Worm (Caenorhabditis elegans) whole organism, late embryonic: Measurements from ENCODE around the gene F18A1.1.

Experiments
- C38D4.7 ChIP-seq: fragments of 200-800 bp; sonication (Bioruptor generic); optimal IDR thresholded peaks from 2 replicates; lab custom pipeline; 2018; ENCODE audit warnings: mild to moderate bottlenecking, missing genetic modification characterization, moderate library complexity, missing compliant biosample characterization
- F13H6.1 ChIP-seq: sonication (generic microtip); optimal IDR thresholded peaks from 2 replicates; lab custom pipeline; 2016; ENCODE audit warnings: missing genetic modification characterization, missing compliant biosample characterization
- T23F11.4 ChIP-seq: fragments of 200-800 bp; sonication (Bioruptor generic); optimal IDR thresholded peaks from 2 replicates; lab custom pipeline; 2018; ENCODE audit warnings: mild to moderate bottlenecking, missing genetic modification characterization, missing compliant biosample characterization
- ahr-1 ChIP-seq: sonication (generic microtip); optimal IDR thresholded peaks from 2 replicates; lab custom pipeline; 2016; ENCODE audit warnings: missing genetic modification characterization, missing compliant biosample characterization
- ceh-19 ChIP-seq: fragments of 200-800 bp; sonication (Bioruptor generic); optimal IDR thresholded peaks from 2 replicates; lab custom pipeline; 2018; ENCODE audit warnings: mild to moderate bottlenecking, missing genetic modification characterization, missing compliant biosample characterization
- ceh-22 ChIP-seq: sonication (generic microtip); optimal IDR thresholded peaks from 2 replicates; lab custom pipeline; 2017; ENCODE audit warnings: missing biosample characterization, missing genetic modification characterization
- ceh-30 ChIP-seq: fragments of 150-350 bp; optimal IDR thresholded peaks from 2 replicates; lab custom pipeline; 2014; ENCODE audit warnings: missing biosample characterization, missing genetic modification characterization
- ceh-31 ChIP-seq: sonication (generic microtip); optimal IDR thresholded peaks from 2 replicates; lab custom pipeline; 2016; ENCODE audit warnings: missing genetic modification characterization, missing compliant biosample characterization
- ceh-45 ChIP-seq: fragments of 200-800 bp; sonication (Bioruptor generic); IDR thresholded peaks from 2 replicates; pipeline ENCODE4 v1.3.6; 2022; ENCODE audit warnings: missing genetic modification reagents, missing genetic modification characterization, missing compliant biosample characterization
- ceh-9 ChIP-seq: sonication (generic microtip); optimal IDR thresholded peaks from 2 replicates; lab custom pipeline; 2016; ENCODE audit warnings: mild to moderate bottlenecking, missing genetic modification characterization, inconsistent platforms, missing compliant biosample characterization
- eyg-1 ChIP-seq: sonication (generic microtip); optimal IDR thresholded peaks from 2 replicates; lab custom pipeline; 2016; ENCODE audit warnings: missing genotype, missing genetic modification characterization, missing compliant biosample characterization
- hlh-15 ChIP-seq: sonication (generic microtip); optimal IDR thresholded peaks from 2 replicates; lab custom pipeline; 2016; ENCODE audit warnings: missing genetic modification characterization, missing compliant biosample characterization
- lin-11 ChIP-seq: fragments of 200-800 bp; sonication (Bioruptor generic); optimal IDR thresholded peaks from 2 replicates; lab custom pipeline; 2018; ENCODE audit warnings: mild to moderate bottlenecking, missing genetic modification characterization, missing compliant biosample characterization
- madf-2 ChIP-seq: sonication (generic microtip); optimal IDR thresholded peaks from 2 replicates; lab custom pipeline; 2017; ENCODE audit warnings: missing genetic modification characterization, missing compliant biosample characterization
- nfya-1 ChIP-seq: sonication (generic microtip); optimal IDR thresholded peaks from 2 replicates; lab custom pipeline; 2017; ENCODE audit warnings: missing genetic modification characterization, mild to moderate bottlenecking, missing compliant biosample characterization, antibody characterized with exemption, moderate library complexity
- nhr-11 ChIP-seq: fragments of 150-350 bp; optimal IDR thresholded peaks from 2 replicates; lab custom pipeline; 2014; ENCODE audit warnings: missing biosample characterization, missing genetic modification characterization
- npax-4 ChIP-seq: sonication (generic microtip); optimal IDR thresholded peaks from 2 replicates; lab custom pipeline; 2016; ENCODE audit warnings: missing genetic modification characterization, missing compliant biosample characterization
- pax-1 ChIP-seq: fragments of 150-350 bp; optimal IDR thresholded peaks from 2 replicates; lab custom pipeline; 2014; ENCODE audit warnings: missing biosample characterization, missing genetic modification characterization
- pha-4 ChIP-seq: fragments of 150-350 bp; optimal IDR thresholded peaks from 2 replicates; lab custom pipeline; 2018; ENCODE audit warnings: missing biosample characterization, missing genetic modification reagents, missing genetic modification characterization
- tbx-2 ChIP-seq: sonication (generic microtip); optimal IDR thresholded peaks from 2 replicates; lab custom pipeline; 2016; ENCODE audit warnings: missing genetic modification characterization, missing compliant biosample characterization
- ttx-3 ChIP-seq: sonication (generic microtip); optimal IDR thresholded peaks from 2 replicates; lab custom pipeline; 2016; ENCODE audit warnings: missing genetic modification reagents, missing genetic modification characterization, missing compliant biosample characterization
- unc-86 ChIP-seq: sonication (generic microtip); optimal IDR thresholded peaks from 2 replicates; lab custom pipeline; 2016; ENCODE audit warnings: missing genetic modification characterization, missing compliant biosample characterization

The F18A1.1 gene

DNA sequence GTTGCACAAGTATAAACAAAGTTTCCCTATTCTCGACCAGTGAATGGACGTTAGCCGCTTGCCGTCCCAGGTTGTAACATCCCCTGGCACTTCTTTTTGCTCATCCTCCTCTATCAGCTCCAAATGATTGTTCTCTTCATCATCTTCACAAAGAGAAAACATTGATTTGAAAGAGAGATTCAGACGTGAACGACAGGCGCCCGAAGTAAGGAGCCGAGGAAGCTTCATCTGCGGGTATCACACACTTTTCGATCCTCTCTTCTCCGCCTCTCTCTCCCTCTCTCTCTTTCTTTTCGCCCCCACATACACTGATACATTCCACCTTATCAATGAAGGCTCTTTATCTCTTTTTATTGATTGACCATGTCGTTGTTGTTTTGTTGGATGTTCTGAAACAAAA, 38.1 kb downstream of the F18A1.1 start (continued):
- no peak for TF ChIP-seq lin-11 (tag; lab: Kevin White, UChicago)
- TF ChIP-seq nhr-11 (tag; lab: Kevin White, UChicago): no peak
- TF ChIP-seq pax-1: no peak
- TF ChIP-seq F13H6.1: no peak
- TF ChIP-seq, all 69 proteins: peak for 3

DNA sequence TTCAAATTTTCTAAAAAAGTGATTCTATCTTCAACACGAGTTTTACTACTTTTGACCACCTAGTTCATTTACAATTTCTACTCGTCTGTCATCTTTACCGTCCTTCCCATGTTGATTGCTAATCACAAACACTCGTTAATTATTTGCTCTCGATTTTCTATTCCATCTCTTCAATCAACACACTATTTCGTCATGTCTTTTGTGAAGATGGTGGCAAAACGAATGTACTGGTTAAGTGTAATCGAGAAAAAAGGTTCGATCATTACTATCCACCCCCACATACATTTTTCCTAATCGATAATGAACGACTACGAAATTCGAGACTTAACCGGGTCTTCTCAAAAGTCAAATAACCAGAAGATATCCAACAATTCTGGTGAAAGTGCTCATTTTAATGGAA, 39.9 kb downstream of the F18A1.1 start, which contains the start of gene cpna-2:
cpna-2 (plus strand) TSS at position 301 of the 400 bp plus-strand sequence.
- TF ChIP-seq unc-86 (no peak), npax-4 (no peak), ceh-45 (GFP tag; lab: Robert Waterston, UW) (no peak), tbx-2 (tag; lab: Kevin White, UChicago) (no peak), ceh-19 (GFP tag; lab: Kevin White, UChicago) (no peak), pax-1 (no peak), eyg-1 (tag; lab: Kevin White, UChicago) (no peak), nfya-1 (no peak), ahr-1 (tag; lab: Kevin White, UChicago) (no peak), madf-2 (no peak), ceh-9 (no peak), pha-4 (tag; lab: Kevin White, UChicago) (no peak), C38D4.7 (no peak), T23F11.4 (GFP tag; lab: Kevin White, UChicago) (no peak), ttx-3 (tag; lab: Kevin White, UChicago) (no peak), hlh-15 (tag; lab: Kevin White, UChicago) (no peak), ceh-22 (tag; lab: Kevin White, UChicago) (no peak), ceh-30 (tag; lab: Kevin White, UChicago) (no peak)

DNA sequence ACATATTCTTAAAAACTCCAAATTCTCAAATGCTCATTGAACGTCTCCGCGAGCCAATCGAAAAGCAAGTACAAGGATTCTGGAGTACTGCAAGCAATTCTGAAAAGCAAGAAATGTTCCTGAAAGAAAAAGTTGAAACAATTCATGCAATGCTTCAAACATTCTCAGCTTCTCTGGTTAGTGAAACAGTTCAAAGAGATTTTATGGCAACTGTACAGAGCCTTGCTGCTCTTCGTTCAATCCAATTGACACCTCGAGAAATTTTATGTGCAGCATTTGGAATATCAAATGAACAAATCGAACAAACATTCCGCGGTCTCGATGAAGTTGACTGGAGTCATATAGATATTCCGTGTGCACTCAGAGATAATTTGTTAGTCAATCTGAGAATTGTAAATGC, 52.0 kb downstream of the F18A1.1 start:
- no peak for TF ChIP-seq ceh-31 (tag; lab: Kevin White, UChicago)
- no peak for TF ChIP-seq ttx-3 (tag; lab: Kevin White, UChicago)
